Fruit fly (Drosophila melanogaster) whole organism, larva: Measurements from ENCODE around the gene CG2604.

Source experiments
- noc ChIP-seq: fragments of 200-800 bp; sonication (Bioruptor generic); optimal IDR thresholded peaks from 3 replicates; lab custom pipeline; 2019; ENCODE audit warnings: missing biosample characterization, mild to moderate bottlenecking, missing genetic modification characterization, moderate library complexity

CG2604 gene

DNA sequence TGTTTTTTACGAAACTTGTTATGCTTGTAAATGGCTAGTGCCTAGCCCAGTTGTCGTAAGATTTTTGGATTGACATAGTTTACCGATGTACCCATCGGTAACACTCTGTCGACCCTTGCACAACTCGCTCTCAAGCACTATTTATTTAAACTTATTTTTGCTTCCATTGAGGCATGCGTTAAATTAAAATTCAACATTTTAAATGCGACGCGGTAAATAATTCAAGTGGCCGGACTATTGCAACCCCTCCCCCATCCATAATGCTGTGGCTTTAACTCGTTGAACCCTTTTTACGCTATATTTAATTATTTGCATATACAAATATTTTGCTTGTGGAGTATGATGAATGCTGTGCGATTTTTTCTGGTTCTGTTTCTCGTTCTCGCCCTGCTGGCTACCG is 26.1 kb upstream of the CG2604 start:
- TF ChIP-seq noc (tag; lab: Kevin White, UChicago), result no peak

- TF ChIP-seq noc (tag; lab: Kevin White, UChicago), result no peak
Observed at dm6 chr3R:5246950-5247349, 23.8 kb upstream of the CG2604 start.

dm6 chr3R:5240721-5241120 is 17.6 kb upstream of the CG2604 start, which contains the start of gene CG33293:
TSS of gene CG33293 (minus strand) at chr3R:5240735.
- TF ChIP-seq noc (tag; lab: Kevin White, UChicago), result no peak

- no peak for TF ChIP-seq noc (tag; lab: Kevin White, UChicago)
Observed at dm6 chr3R:5237215-5237614, 14.1 kb upstream of the CG2604 start, which contains the start of gene rtp. TSS of gene rtp (minus strand) at chr3R:5237315.

- TF ChIP-seq noc (tag; lab: Kevin White, UChicago), result peak; percentile 55
Observed at dm6 chr3R:5232197-5232607, 9.0 kb upstream of the CG2604 start, which contains the start of the genes Kat60 and Mms19. TSS of gene Kat60 (minus strand) at chr3R:5232209. TSS of gene Mms19 (plus strand) at chr3R:5232543.

DNA sequence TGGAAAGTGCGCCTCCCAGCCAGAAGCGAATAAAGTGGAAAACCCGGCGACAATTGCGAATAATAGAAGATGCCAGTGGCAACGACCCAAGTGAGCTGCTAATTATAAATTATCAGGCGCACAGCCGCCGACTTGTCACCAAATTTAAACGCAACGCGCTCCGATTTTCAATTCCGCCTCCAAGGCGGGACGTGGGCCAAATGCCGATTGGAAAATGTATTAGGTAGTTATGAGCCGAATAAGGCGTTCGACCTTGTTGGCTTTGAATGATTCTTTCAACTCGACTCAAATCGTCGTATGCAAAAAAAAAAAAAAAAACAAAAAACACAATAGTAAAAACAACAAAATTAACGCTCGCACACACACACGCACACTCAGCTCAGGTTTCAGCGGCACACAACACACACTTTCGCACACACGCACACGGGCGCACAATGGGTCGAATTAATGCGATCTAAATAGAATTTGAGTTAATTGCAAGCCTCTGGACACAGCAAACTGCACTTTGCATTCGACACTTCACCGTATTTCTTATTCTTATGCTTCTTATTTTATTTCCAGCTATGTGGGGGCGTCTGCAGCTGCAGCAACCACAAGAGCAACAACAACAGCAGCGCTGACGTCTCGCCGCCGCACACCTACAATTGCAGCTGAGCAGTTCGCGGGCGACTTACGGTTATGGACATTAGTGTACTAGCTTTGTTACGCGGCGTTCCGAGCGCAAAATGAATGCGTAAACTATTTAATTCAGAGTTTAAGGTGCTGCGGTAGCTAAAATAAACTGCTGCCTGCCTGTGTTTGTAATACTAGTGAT is 8.4 kb upstream of the CG2604 start:
- TF ChIP-seq noc (tag; lab: Kevin White, UChicago), result no peak

DNA sequence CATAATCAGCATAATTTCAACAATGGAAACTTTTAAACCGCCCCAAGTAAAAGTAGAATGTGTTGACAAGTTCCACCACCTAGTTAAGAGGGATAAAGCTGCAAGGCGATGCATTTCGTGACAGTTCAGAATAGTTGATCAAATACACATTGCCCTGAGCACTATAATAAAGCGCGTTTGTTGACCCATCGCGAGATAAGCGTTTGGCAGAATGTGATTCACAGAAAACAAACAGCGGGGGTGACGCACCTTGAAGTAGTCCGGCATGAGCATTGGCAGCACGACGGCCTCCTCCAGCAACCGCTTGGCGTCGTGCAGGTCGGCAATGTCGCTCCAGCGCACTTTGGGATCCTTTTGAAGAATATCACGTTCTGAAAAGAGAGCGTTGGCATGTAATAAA is 6.3 kb upstream of the CG2604 start:
- TF ChIP-seq noc (tag; lab: Kevin White, UChicago), result no peak

DNA sequence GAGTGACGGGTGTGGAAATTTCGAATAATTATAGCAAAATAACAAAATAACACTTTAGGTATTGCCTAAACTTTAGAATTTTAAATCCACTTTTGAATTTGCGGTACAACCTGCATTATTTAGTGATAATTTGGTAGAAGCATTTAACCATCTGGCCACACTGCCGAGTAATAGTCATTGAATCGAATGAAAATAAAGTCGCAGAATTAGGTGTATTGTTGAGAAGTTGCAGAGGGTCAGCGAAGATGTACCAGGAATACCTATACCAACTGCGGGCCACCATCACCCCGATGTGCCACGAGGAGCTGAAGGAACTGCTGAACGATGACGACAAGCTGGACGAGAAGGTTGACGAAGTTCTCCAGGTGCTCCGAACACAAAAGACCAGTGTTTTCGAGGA is 2.9 kb upstream of the CG2604 start, which contains the start of gene Vps37B:
Vps37B (plus strand) TSS at position 134 of the 400 bp plus-strand sequence.
- no peak for TF ChIP-seq noc (tag; lab: Kevin White, UChicago)

DNA sequence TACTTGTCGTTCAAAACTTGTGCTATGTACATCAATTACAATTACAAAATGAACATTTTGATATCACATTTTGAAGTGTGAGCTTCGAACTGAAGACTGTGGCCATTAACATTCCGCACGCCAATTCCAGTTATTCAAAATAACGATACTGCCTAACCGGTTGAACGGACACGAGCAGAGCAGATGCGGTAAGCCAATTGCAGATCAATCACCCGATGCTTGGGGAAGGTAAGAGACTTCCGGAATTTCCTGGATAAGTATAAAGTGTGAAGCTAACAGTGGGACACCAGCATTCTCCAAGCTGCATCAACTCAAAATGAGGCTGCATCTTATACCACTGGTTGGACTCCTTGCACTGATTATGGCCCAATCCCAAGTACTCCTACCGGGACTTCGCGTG is 674 bp upstream of the CG2604 start, which contains the start of gene CG14664:
CG14664 (plus strand) TSS at position 301 of the 400 bp plus-strand sequence.
- TF ChIP-seq noc (tag; lab: Kevin White, UChicago), result no peak

DNA sequence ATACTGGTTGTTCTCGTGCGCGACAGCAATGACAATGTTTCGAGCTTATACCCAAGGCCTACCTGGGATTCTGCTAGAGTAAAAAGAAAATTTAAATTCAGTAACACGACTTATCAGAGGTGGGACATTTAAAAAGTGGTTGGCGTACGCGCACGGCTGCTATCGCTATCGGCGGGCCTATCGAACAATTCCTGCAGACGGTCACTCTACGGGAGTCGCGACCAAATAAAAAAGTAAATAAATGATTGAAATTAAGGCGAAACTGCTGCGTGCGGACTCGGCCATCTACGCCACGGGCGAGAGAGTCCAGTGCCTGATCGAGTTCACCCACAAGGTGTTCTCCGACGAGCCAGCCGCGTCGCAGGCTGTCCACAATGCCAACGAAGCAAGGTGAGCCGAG is 3.7 kb downstream of the CG2604 start, which contains the start of the genes Prosbeta2R2 and CG1116:
Prosbeta2R2 (minus strand) TSS at position 63 of the 400 bp plus-strand sequence.
CG1116 (plus strand) TSS at position 192 of the 400 bp plus-strand sequence.
- no peak for TF ChIP-seq noc (tag; lab: Kevin White, UChicago)

- TF ChIP-seq noc (tag; lab: Kevin White, UChicago), result no peak
Observed at dm6 chr3R:5217278-5217714, 5.9 kb downstream of the CG2604 start, which contains the start of gene cno. TSS of gene cno (minus strand) at chr3R:5217456.

dm6 chr3R:5216308-5216765 is 6.8 kb downstream of the CG2604 start:
- no peak for TF ChIP-seq noc (tag; lab: Kevin White, UChicago)

DNA sequence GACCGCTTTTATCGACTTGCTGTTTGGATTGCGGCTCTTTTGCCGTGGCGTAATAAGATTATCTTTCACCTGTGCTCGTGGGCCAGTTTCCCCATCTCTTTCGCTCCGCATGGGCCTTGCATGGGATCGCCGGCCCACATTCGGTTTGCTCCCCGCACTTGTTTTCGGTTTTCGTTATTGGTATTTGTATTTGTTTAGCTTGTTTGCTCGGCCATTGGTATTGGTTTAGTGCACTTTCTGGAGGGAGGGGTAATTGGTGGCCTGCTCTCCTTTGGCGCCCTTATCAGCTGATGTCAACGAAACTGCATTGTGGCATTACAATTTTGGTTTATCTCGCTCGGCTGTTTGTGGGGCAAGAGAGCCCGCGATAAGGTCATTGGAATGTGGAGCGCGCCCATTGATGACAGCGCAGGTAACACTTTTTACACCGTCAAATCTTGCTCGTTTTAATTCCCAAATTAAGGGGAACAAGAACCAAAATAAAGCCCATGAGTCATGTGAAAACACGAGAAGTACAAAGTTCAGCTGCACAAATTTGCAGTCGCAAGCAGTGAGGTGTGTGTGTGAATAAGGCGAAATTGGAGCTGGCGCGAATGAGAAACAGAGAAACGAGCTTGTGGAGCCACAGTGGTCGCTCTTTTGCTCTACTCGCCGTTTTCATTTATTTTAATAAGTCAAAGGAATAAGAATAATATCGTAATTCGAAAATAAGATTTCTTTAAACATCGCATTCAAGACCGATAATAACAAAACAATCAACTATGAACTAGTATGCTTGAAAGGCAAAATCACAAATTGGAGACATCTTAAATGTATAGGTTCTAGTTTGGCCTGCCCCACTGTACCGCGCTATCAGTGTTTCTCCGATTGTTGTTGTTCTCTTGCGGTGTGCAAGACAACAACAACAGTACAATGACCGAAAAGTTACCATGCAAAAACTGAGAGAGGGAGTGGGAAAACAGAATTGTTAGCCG is 7.5 kb downstream of the CG2604 start:
- TF ChIP-seq noc (tag; lab: Kevin White, UChicago), result peak; percentile 25

- no peak for TF ChIP-seq noc (tag; lab: Kevin White, UChicago)
Observed at dm6 chr3R:5214162-5214916, 8.8 kb downstream of the CG2604 start.
